Fruit fly (Drosophila melanogaster): ENCODE measurements around the gene Nmd3.

The Nmd3 gene

dm6 chrX:2166129-2166528, 18.3 kb downstream of the Nmd3 start (continued):
- TF ChIP-seq Atf6 (GFP tag; IDR thresholded peaks at IDR 0.05) (no peak), HHEX (GFP tag; optimal IDR thresholded peaks at IDR 0.05) (no peak), CG3065 (GFP tag; optimal IDR thresholded peaks at IDR 0.05) (no peak), BEAF-32 (GFP tag; optimal IDR thresholded peaks at IDR 0.05) (no peak), vfl (GFP tag; optimal IDR thresholded peaks at IDR 0.05) (no peak), bbx (GFP tag; IDR thresholded peaks at IDR 0.05; ENCODE audit: partially characterized antibody) (no peak), CG3995 (GFP tag; optimal IDR thresholded peaks at IDR 0.05) (no peak), Dref (GFP tag; IDR thresholded peaks at IDR 0.05) (no peak), esg (GFP tag; conservative IDR thresholded peaks at IDR 0.05) (peak; percentile 51), Nf-YB (GFP tag; optimal IDR thresholded peaks at IDR 0.05) (no peak), tgo (GFP tag; IDR thresholded peaks at IDR 0.05) (0 out of 3 replicates have a peak, but pooled peaks have one; percentile 26), Hsf (GFP tag; optimal IDR thresholded peaks at IDR 0.05) (peak; percentile 13), CG11247 (GFP tag; IDR thresholded peaks at IDR 0.05) (no peak), dmrt99B (tag; optimal IDR thresholded peaks at IDR 0.05) (peak; percentile 74), Xbp1 (GFP tag; optimal IDR thresholded peaks at IDR 0.05) (peak; percentile 53), luna (GFP tag; optimal IDR thresholded peaks at IDR 0.05) (no peak), CG12391 (tag; optimal IDR thresholded peaks at IDR 0.05) (peak; percentile 52), Hr3 (GFP tag; optimal IDR thresholded peaks at IDR 0.05) (peak; percentile 42), jing (GFP tag; optimal IDR thresholded peaks at IDR 0.05) (no peak), CG34224 (GFP tag; IDR thresholded peaks at IDR 0.05; ENCODE audit: partially characterized antibody) (no peak), CG12236 (GFP tag; optimal IDR thresholded peaks at IDR 0.05) (no peak), CG6854 (GFP tag; optimal IDR thresholded peaks at IDR 0.05) (no peak), ewg (GFP tag; optimal IDR thresholded peaks at IDR 0.05) (peak; percentile 51), gsb-n (tag; optimal IDR thresholded peaks at IDR 0.05) (peak; percentile 18), CG32767 (GFP tag; IDR thresholded peaks at IDR 0.05) (peak; percentile 12; the same call in 1 of the 2 replicates), crc (GFP tag; optimal IDR thresholded peaks at IDR 0.05) (no peak), CG11504 (tag; optimal IDR thresholded peaks at IDR 0.05) (peak; percentile 59), HLH3B (GFP tag; IDR thresholded peaks at IDR 0.05) (peak; percentile 83), ken (GFP tag; IDR thresholded peaks at IDR 0.05) (peak; percentile 80), Aef1 (GFP tag; IDR thresholded peaks at IDR 0.05) (0 out of 3 replicates have a peak, but pooled peaks have one; percentile 10), Six4 (GFP tag; optimal IDR thresholded peaks at IDR 0.05) (peak; percentile 13), Eip74EF (GFP tag; optimal IDR thresholded peaks at IDR 0.05) (peak in 1 of 2 experiments; percentile 42), BtbVII (GFP tag; optimal IDR thresholded peaks at IDR 0.05) (no peak), CG6813 (GFP tag; optimal IDR thresholded peaks at IDR 0.05) (no peak), Optix (GFP tag; IDR thresholded peaks at IDR 0.05) (peak; percentile 65; the same call in 2 of the 3 replicates), usp (GFP tag; optimal IDR thresholded peaks at IDR 0.05) (no peak), CG14667 (GFP tag; IDR thresholded peaks at IDR 0.05) (peak; percentile 29; the same call in 1 of the 2 replicates), tna (GFP tag; IDR thresholded peaks at IDR 0.05; ENCODE audit: partially characterized antibody) (no peak), CG18262 (tag; optimal IDR thresholded peaks at IDR 0.05) (peak; percentile 36), mirr (GFP tag; optimal IDR thresholded peaks at IDR 0.05) (no peak), ssp (GFP tag; IDR thresholded peaks at IDR 0.05) (no peak), tx (GFP tag; optimal IDR thresholded peaks at IDR 0.05) (no peak), CG9609 (GFP tag; optimal IDR thresholded peaks at IDR 0.05) (no peak), hkb (optimal IDR thresholded peaks at IDR 0.05) (no peak), hkb (GFP tag; IDR thresholded peaks at IDR 0.05) (peak; percentile 65), pita (GFP tag; optimal IDR thresholded peaks at IDR 0.05) (no peak), B-H2 (GFP tag; optimal IDR thresholded peaks at IDR 0.05) (no peak), org-1 (GFP tag; optimal IDR thresholded peaks at IDR 0.05) (peak; percentile 27), bab2 (GFP tag; optimal IDR thresholded peaks at IDR 0.05) (peak; percentile 40), slbo (GFP tag; IDR thresholded peaks at IDR 0.05) (peak; percentile 53), fu2 (GFP tag; optimal IDR thresholded peaks at IDR 0.05) (no peak), row (GFP tag; IDR thresholded peaks at IDR 0.05) (peak; percentile 63)

Measured in whole organism, embryonic.